Worm (Caenorhabditis elegans) whole organism, mixed stage, embryonic: ENCODE results near the gene F58G1.8.

Experiments
- bed-3 ChIP-seq: fragments of 200-800 bp; sonication (Bioruptor generic); optimal IDR thresholded peaks from 3 replicates; lab custom pipeline; 2018; ENCODE audit warnings: mild to moderate bottlenecking, missing genetic modification characterization, moderate library complexity, missing compliant biosample characterization
- ceh-83 ChIP-seq: fragments of 200-800 bp; sonication (Bioruptor generic); optimal IDR thresholded peaks from 2 replicates; lab custom pipeline; 2018; ENCODE audit warnings: mild to moderate bottlenecking, missing genetic modification characterization, missing compliant biosample characterization
- elt-3 ChIP-seq: fragments of 150-350 bp; optimal IDR thresholded peaks from 2 replicates; lab custom pipeline; 2014; ENCODE audit warnings: missing biosample characterization, missing genetic modification characterization
- hlh-1 ChIP-seq: fragments of 150-350 bp; optimal IDR thresholded peaks from 2 replicates; lab custom pipeline; 2014; ENCODE audit warnings: missing biosample characterization, missing genetic modification reagents, missing genetic modification characterization
- lin-13 ChIP-seq: fragments of 150-350 bp; optimal IDR thresholded peaks from 2 replicates; lab custom pipeline; 2014; ENCODE audit warnings: missing biosample characterization, missing genetic modification characterization
- lin-32 ChIP-seq: fragments of 200-800 bp; sonication (Bioruptor generic); optimal IDR thresholded peaks from 2 replicates; lab custom pipeline; 2018; ENCODE audit warnings: mild to moderate bottlenecking, missing genetic modification characterization, missing compliant biosample characterization
- lsy-2 ChIP-seq: fragments of 150-350 bp; optimal IDR thresholded peaks from 2 replicates; lab custom pipeline; 2014; ENCODE audit warnings: missing biosample characterization, missing genetic modification characterization
- nhr-12 ChIP-seq: fragments of 150-350 bp; optimal IDR thresholded peaks from 2 replicates; lab custom pipeline; 2014; ENCODE audit warnings: missing biosample characterization, missing genetic modification characterization
- nhr-76 ChIP-seq: sonication (generic microtip); optimal IDR thresholded peaks from 2 replicates; lab custom pipeline; 2017; ENCODE audit warnings: missing biosample characterization, missing genetic modification characterization
- sptf-1 ChIP-seq: sonication (generic microtip); optimal IDR thresholded peaks from 2 replicates; lab custom pipeline; 2017; ENCODE audit warnings: mild to moderate bottlenecking, missing genetic modification characterization, moderate library complexity, missing compliant biosample characterization
- tbx-8 ChIP-seq: fragments of 200-800 bp; sonication (Bioruptor generic); optimal IDR thresholded peaks from 2 replicates; lab custom pipeline; 2018; ENCODE audit warnings: mild to moderate bottlenecking, missing genetic modification characterization, moderate library complexity, missing compliant biosample characterization
- unc-120 ChIP-seq: sonication (generic microtip); optimal IDR thresholded peaks from 2 replicates; lab custom pipeline; 2017; ENCODE audit warnings: missing genetic modification characterization, missing compliant biosample characterization; ENCODE audit not compliant: poor library complexity, severe bottlenecking
- unc-39 ChIP-seq: fragments of 150-350 bp; optimal IDR thresholded peaks from 2 replicates; lab custom pipeline; 2014; ENCODE audit warnings: missing biosample characterization, missing genetic modification characterization
- unc-62 ChIP-seq: fragments of 150-350 bp; optimal IDR thresholded peaks from 2 replicates; lab custom pipeline; 2014; ENCODE audit warnings: missing biosample characterization, missing genetic modification reagents, missing genetic modification characterization
- zip-8 ChIP-seq: fragments of 150-350 bp; optimal IDR thresholded peaks from 2 replicates; lab custom pipeline; 2014; ENCODE audit warnings: missing biosample characterization, missing genetic modification characterization

The F58G1.8 gene

DNA sequence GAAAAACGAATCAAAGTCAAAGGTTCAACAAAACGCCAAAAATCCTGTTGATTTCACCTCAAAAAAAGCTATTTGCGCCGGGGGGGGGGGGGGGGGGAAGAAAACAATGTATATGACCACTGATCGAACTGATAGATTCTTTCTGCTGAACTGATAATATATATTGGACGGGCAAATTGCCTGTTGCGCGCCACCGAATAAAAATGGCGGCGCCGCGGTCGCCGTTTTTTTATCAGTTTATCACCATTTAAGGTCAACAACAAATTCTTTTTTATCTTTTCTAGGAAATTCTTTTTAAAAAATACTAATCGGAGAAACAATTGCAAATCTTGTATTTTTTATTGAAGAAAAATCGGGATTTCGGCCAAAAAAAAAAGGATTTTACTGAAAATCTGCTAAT is 45.7 kb downstream of the F58G1.8 start:
- no peak for TF ChIP-seq unc-62 (GFP tag; lab: Kevin White, UChicago)
- no peak for TF ChIP-seq lsy-2 (tag; lab: Kevin White, UChicago)
- TF ChIP-seq tbx-8 (GFP tag; lab: Kevin White, UChicago), result no peak
- no peak for TF ChIP-seq nhr-12
- TF ChIP-seq hlh-1 (tag; lab: Kevin White, UChicago), result no peak

DNA sequence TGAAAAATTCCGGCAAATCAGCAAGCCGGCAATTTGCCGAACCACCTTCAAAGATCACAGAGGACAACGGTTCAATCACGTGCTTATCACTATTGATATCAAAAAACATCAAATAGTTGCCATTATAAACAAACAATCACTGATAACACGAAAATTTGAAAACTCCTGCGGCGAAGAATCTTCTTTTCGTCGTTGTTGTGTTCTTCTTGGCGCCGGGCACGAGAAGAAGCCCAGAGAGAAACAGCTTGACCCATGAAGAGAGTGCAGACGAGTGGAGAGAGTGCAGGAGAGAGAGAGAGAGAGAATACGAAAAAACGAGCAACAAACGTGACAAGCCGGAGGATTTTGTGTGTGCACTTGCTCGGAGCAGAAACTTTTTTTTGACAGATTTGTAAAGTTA is 46.8 kb downstream of the F58G1.8 start:
- TF ChIP-seq elt-3 (tag; lab: Kevin White, UChicago) (no peak), nhr-76 (tag; lab: Kevin White, UChicago) (no peak), unc-39 (tag; lab: Kevin White, UChicago) (no peak), unc-120 (tag; lab: Kevin White, UChicago) (no peak), lin-13 (tag; lab: Kevin White, UChicago) (no peak), zip-8 (tag; lab: Kevin White, UChicago) (no peak), ceh-83 (GFP tag; lab: Kevin White, UChicago) (no peak), sptf-1 (no peak), bed-3 (no peak)

DNA sequence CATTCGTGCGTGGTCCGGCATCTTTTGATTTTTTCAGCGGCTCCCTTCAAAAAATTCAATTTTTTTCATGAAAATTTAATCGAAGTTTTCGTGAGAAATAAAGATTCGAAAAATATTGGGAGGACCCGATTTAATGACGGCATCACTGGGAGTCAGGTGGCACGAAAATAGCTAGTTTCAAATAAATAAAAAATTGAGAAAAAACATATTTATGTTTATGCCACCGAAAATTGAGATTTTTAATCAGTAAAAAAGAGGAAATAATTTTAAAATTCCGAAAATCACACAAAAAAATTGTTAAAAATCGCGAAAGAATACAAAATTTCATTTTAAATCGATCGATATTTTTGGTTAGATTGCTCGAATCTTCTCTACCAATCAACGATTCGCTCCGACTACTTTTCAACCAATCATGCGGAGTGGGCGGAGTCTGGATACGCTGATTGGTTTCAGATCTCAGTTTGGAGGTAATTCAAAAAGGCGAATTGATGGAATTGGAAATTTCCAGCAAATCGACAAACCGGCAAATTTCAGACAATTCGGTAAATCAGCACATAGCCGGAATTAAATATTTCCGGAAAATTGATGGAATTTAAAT is 47.3 kb downstream of the F58G1.8 start, which contains the start of gene gsy-1:
gsy-1 (minus strand) TSS at position 51 of the 598 bp plus-strand sequence.
- TF ChIP-seq zip-8 (tag; lab: Kevin White, UChicago) (no peak), lin-32 (GFP tag; lab: Kevin White, UChicago) (no peak)
